Worm (Caenorhabditis elegans) whole organism, L3 larva: ENCODE results near the gene ruvb-2.

Experiments used
- aly-2 ChIP-seq: fragments of 150-350 bp; optimal IDR thresholded peaks from 2 replicates; lab custom pipeline; 2014; ENCODE audit warnings: missing biosample characterization, missing genetic modification characterization
- egl-27 ChIP-seq: sonication (generic microtip); optimal IDR thresholded peaks from 4 replicates; lab custom pipeline; 2017; ENCODE audit warnings: missing biosample characterization, missing genetic modification reagents, missing genetic modification characterization
- egl-5 ChIP-seq: fragments of 150-350 bp; optimal IDR thresholded peaks from 2 replicates; lab custom pipeline; 2017; ENCODE audit warnings: missing biosample characterization, missing genetic modification reagents, missing genetic modification characterization, inconsistent platforms
- nhr-12 ChIP-seq: fragments of 150-350 bp; optimal IDR thresholded peaks from 2 replicates; lab custom pipeline; 2014; ENCODE audit warnings: missing biosample characterization, missing genetic modification characterization
- nhr-23 ChIP-seq: fragments of 150-350 bp; optimal IDR thresholded peaks from 2 replicates; lab custom pipeline; 2014; ENCODE audit warnings: missing biosample characterization, missing genetic modification reagents, missing genetic modification characterization
- snpc-4 ChIP-seq: fragments of 150-350 bp; optimal IDR thresholded peaks from 2 replicates; lab custom pipeline; 2014; ENCODE audit warnings: missing biosample characterization, missing genetic modification characterization
- ztf-11 ChIP-seq: fragments of 150-350 bp; optimal IDR thresholded peaks from 2 replicates; lab custom pipeline; 2014; ENCODE audit warnings: missing biosample characterization, missing genetic modification characterization

- TF ChIP-seq nhr-23 = no peak
- no peak for TF ChIP-seq nhr-12
- no peak for TF ChIP-seq egl-5 (tag; lab: Kevin White, UChicago)
- TF ChIP-seq snpc-4 = no peak
- TF ChIP-seq egl-27 (tag; lab: Kevin White, UChicago) = no peak
- TF ChIP-seq ztf-11 (tag; lab: Kevin White, UChicago) = no peak
- TF ChIP-seq aly-2 (tag; lab: Kevin White, UChicago) = no peak
These were observed 45.3 kb upstream of the ruvb-2 start, which contains the start of gene B0478.3 for ce11 chrIV:6964508-6964907.
